Worm (Caenorhabditis elegans): ENCODE measurements around the gene mboa-2.

ce11 chrV:11147780-11148144 lies 25.5 kb upstream of the mboa-2 start:
- TF ChIP-seq ama-1 (optimal IDR thresholded peaks at IDR 0.05) = no peak
- TF ChIP-seq ceh-36 (tag; optimal IDR thresholded peaks at IDR 0.05) = no peak
